Worm (Caenorhabditis elegans): ENCODE results near the gene K02F3.12.
A peak's percentile ranks its signal among the peaks of the same experiment; 100 is the strongest.

DNA sequence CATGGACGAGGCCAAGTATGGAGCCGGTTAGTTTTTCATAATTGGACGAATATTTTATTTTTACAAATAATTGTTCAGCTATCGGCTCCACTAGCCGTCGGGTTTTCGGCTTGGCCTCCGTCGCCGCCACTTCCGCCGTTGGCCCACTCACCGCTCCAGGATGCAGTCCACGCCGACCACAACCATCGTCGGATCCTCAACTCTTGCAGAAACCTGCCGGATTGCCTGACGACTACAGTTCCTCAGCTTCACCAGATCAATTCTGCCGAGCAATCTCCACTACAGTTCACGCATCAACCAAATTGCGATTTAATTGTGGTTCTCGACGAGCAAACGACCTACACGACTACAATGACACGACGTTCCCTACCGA lies 21.9 kb upstream of the K02F3.12 start:
- TF ChIP-seq snpc-1.1 (tag; optimal IDR thresholded peaks at IDR 0.05; ENCODE audit: insufficient read depth), result no peak
- no peak for TF ChIP-seq ets-4 (GFP tag; optimal IDR thresholded peaks at IDR 0.05)
- TF ChIP-seq ceh-91 (GFP tag; IDR thresholded peaks at IDR 0.05), result no peak
- TF ChIP-seq zfh-2 (GFP tag; conservative IDR thresholded peaks at IDR 0.05), result peak; percentile 82
- TF ChIP-seq sea-2 (GFP tag; IDR thresholded peaks at IDR 0.05), result no peak
- TF ChIP-seq let-526 (GFP tag; IDR thresholded peaks at IDR 0.05), result no peak

Data from whole organism, young adult.